Worm (Caenorhabditis elegans): ENCODE measurements around the gene tdp-1.

tdp-1 gene

ce11 chrII:9000331-9000730, 2.7 kb downstream of the tdp-1 start, which contains the start of gene F44G4.5:
Gene F44G4.5 (minus strand): TSS chrII:9000431.
- no peak for TF ChIP-seq cog-1 (tag; optimal IDR thresholded peaks at IDR 0.05)
- TF ChIP-seq klf-2 (GFP tag; conservative IDR thresholded peaks at IDR 0.05), result no peak
- no peak for TF ChIP-seq ztf-29 (GFP tag; IDR thresholded peaks at IDR 0.05)
- TF ChIP-seq T22C8.4 (GFP tag; IDR thresholded peaks at IDR 0.05), result no peak
- no peak for TF ChIP-seq med-1 (GFP tag; optimal IDR thresholded peaks at IDR 0.05; ENCODE audit: insufficient read depth)
- no peak for TF ChIP-seq ztf-23 (GFP tag; IDR thresholded peaks at IDR 0.05)
- TF ChIP-seq tab-1 (GFP tag; IDR thresholded peaks at IDR 0.05), result no peak
- TF ChIP-seq ref-1 (GFP tag; conservative IDR thresholded peaks at IDR 0.05), result no peak
- no peak for TF ChIP-seq flt-1 (GFP tag; IDR thresholded peaks at IDR 0.05)

ce11 chrII:9001743-9002222, 4.2 kb downstream of the tdp-1 start, which contains the start of gene F44G4.6:
Gene F44G4.6 (minus strand): TSS chrII:9001793.
- TF ChIP-seq klf-2 (GFP tag; conservative IDR thresholded peaks at IDR 0.05) (no peak), ref-1 (GFP tag; conservative IDR thresholded peaks at IDR 0.05) (no peak), flt-1 (GFP tag; IDR thresholded peaks at IDR 0.05) (no peak), tab-1 (GFP tag; IDR thresholded peaks at IDR 0.05) (no peak), cog-1 (tag; optimal IDR thresholded peaks at IDR 0.05) (no peak), ztf-29 (GFP tag; IDR thresholded peaks at IDR 0.05) (no peak), med-1 (GFP tag; optimal IDR thresholded peaks at IDR 0.05; ENCODE audit: insufficient read depth) (no peak), T22C8.4 (GFP tag; IDR thresholded peaks at IDR 0.05) (no peak), ztf-23 (GFP tag; IDR thresholded peaks at IDR 0.05) (no peak)

DNA sequence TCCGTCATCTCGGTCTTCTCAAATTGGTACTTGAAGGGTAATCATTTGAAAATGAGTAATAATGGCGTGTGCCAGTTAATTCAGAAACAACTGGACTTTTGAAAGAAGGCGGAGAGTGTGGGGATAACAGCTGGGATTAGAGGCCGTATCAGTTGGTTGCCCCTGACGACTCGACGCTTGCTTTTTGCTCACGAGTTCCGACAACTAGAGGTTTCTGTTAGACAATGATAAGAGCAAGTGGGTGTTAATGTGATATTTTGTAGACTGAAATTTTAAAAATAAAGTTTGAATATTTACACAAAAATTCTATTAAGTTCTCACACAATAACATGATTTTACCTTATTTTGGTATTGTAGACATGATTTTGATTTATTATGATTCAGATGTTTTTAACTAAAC, 7.4 kb downstream of the tdp-1 start, which contains the start of gene F44G4.7:
F44G4.7 (minus strand) TSS at position 101 of the 400 bp plus-strand sequence.
- no peak for TF ChIP-seq med-1 (GFP tag; optimal IDR thresholded peaks at IDR 0.05; ENCODE audit: insufficient read depth)
- TF ChIP-seq klf-2 (GFP tag; conservative IDR thresholded peaks at IDR 0.05), result no peak
- TF ChIP-seq ztf-29 (GFP tag; IDR thresholded peaks at IDR 0.05), result no peak
- no peak for TF ChIP-seq cog-1 (tag; optimal IDR thresholded peaks at IDR 0.05)
- no peak for TF ChIP-seq tab-1 (GFP tag; IDR thresholded peaks at IDR 0.05)
- TF ChIP-seq flt-1 (GFP tag; IDR thresholded peaks at IDR 0.05), result no peak
- no peak for TF ChIP-seq ref-1 (GFP tag; conservative IDR thresholded peaks at IDR 0.05)
- TF ChIP-seq ztf-23 (GFP tag; IDR thresholded peaks at IDR 0.05), result no peak
- TF ChIP-seq T22C8.4 (GFP tag; IDR thresholded peaks at IDR 0.05), result no peak

DNA sequence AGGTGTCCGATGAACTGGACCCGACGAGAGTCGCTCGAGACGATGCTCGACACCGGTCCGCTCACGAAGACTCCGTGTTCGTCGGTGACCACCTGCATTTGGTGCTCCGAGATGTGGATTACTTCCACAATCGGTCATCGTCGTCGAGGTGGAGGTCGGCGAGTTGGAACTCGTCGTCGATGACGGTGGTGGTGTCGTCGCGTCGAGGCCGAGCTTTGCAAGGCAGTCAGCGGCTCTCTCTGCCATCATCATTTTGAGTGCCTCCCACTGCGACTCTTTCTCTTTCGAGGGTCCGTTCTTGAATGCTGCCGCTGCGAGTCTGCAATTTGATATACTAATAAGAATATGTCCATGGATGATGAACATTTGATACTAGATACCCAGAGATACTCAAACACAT, 10.1 kb downstream of the tdp-1 start:
- TF ChIP-seq T22C8.4 (GFP tag; IDR thresholded peaks at IDR 0.05) (no peak), ztf-23 (GFP tag; IDR thresholded peaks at IDR 0.05) (no peak), tab-1 (GFP tag; IDR thresholded peaks at IDR 0.05) (no peak), ztf-29 (GFP tag; IDR thresholded peaks at IDR 0.05) (no peak), klf-2 (GFP tag; conservative IDR thresholded peaks at IDR 0.05) (no peak), med-1 (GFP tag; optimal IDR thresholded peaks at IDR 0.05; ENCODE audit: insufficient read depth) (no peak), ref-1 (GFP tag; conservative IDR thresholded peaks at IDR 0.05) (no peak), cog-1 (tag; optimal IDR thresholded peaks at IDR 0.05) (no peak), flt-1 (GFP tag; IDR thresholded peaks at IDR 0.05) (no peak)

- no peak for TF ChIP-seq ztf-29 (GFP tag; IDR thresholded peaks at IDR 0.05)
- TF ChIP-seq klf-2 (GFP tag; conservative IDR thresholded peaks at IDR 0.05), result no peak
- TF ChIP-seq ref-1 (GFP tag; conservative IDR thresholded peaks at IDR 0.05), result no peak
- TF ChIP-seq T22C8.4 (GFP tag; IDR thresholded peaks at IDR 0.05), result no peak
- TF ChIP-seq cog-1 (tag; optimal IDR thresholded peaks at IDR 0.05), result no peak
Observed at ce11 chrII:9009976-9010702, 12.5 kb downstream of the tdp-1 start.

DNA sequence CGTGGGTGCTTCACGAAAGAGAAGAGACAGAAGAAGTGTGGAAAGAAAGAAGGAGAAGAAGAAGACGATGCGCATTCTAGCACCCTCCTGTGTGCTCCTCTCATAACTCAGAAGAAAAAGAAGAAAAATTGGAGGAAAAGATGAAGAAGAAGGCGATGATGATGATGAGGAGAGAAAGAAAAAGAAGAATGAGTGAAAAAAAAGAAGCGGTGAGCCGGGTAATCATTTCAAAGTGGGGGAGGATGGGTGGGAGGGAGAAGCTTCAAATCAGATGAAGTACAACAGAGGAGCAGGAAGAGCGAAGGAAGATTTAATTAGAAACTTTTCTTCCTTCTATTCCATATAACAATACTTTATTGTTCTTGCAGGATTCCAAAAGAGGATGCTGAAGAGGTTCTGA, 13.1 kb downstream of the tdp-1 start:
- TF ChIP-seq T22C8.4 (GFP tag; IDR thresholded peaks at IDR 0.05) (no peak), ref-1 (GFP tag; conservative IDR thresholded peaks at IDR 0.05) (no peak), ztf-23 (GFP tag; IDR thresholded peaks at IDR 0.05) (no peak), tab-1 (GFP tag; IDR thresholded peaks at IDR 0.05) (no peak)

DNA sequence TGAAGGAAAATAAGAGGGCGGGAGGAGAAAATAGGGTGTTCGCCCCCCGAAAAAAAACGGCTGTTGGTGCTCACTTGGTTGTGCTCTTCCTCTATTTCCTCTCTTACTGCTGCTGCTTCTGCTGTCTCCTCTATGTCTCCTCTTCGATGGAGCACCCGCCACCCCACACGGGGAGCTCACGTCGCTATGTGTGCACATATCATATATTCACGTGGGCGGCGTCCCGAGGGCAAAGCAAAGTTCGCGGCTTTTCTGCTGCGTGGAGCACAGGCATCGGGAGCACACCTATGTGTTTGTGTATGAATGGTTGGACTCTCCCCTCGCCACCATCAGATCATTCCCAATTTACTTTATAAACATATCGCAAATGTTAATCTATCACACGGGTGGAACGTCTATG, 15.7 kb downstream of the tdp-1 start:
- TF ChIP-seq med-1 (GFP tag; optimal IDR thresholded peaks at IDR 0.05; ENCODE audit: insufficient read depth) (no peak), ztf-23 (GFP tag; IDR thresholded peaks at IDR 0.05) (0 out of 2 replicates have a peak, but pooled peaks have one; percentile 34)

DNA sequence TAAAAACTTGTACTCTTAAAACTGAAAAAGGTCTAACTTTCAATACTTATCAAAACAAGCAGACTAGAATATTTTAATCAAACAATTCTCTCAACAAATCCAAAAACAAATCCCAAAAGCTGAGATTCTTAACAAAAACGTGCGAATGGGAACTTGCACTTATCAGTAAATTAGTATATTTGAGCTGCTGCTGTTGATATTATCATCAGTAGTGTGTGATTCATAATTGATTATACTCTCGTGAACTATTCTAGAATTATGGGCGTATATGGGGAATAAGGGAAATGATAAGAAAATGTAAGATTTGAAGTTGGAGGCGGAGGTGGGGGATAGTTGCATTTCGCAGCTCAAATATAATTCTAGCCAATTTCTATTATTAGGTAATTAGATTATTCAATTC, 16.6 kb downstream of the tdp-1 start:
- TF ChIP-seq flt-1 (GFP tag; IDR thresholded peaks at IDR 0.05), result no peak
- no peak for TF ChIP-seq med-1 (GFP tag; optimal IDR thresholded peaks at IDR 0.05; ENCODE audit: insufficient read depth)
- TF ChIP-seq klf-2 (GFP tag; conservative IDR thresholded peaks at IDR 0.05), result no peak
- no peak for TF ChIP-seq cog-1 (tag; optimal IDR thresholded peaks at IDR 0.05)
- no peak for TF ChIP-seq ztf-23 (GFP tag; IDR thresholded peaks at IDR 0.05)
- TF ChIP-seq T22C8.4 (GFP tag; IDR thresholded peaks at IDR 0.05), result no peak
- TF ChIP-seq ztf-29 (GFP tag; IDR thresholded peaks at IDR 0.05), result no peak
- TF ChIP-seq ref-1 (GFP tag; conservative IDR thresholded peaks at IDR 0.05), result no peak
- no peak for TF ChIP-seq tab-1 (GFP tag; IDR thresholded peaks at IDR 0.05)

DNA sequence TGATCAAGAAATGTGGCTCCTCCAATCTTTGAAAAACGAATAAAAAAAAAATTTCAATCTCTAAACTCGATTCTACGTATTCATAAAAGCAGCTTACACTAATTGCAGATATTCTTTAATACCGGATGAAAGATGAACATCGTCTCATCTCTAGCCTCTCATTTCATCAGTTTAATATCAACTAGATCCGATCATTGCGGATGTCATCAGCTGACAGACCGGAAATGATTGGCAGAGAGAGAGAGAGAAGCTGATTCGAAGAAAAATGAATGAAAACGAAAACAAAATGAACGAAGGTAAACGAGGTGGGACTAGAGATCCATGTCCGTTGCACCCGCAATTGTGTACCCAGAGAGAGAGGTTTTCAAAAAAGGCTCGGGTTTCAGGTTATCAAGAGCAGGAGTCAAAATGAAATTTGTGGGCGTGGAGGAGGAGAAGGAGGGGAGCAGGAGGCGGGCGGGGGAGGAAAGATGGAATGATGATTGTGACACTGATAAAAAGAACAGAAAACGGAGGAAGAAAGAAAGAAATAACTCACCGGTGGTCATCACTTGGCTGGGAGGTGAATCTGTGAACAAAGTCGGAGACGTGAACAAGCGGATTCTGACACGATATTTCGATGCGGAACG, 17.4 kb downstream of the tdp-1 start:
- TF ChIP-seq ref-1 (GFP tag; conservative IDR thresholded peaks at IDR 0.05), result no peak
- TF ChIP-seq tab-1 (GFP tag; IDR thresholded peaks at IDR 0.05), result no peak
- TF ChIP-seq ztf-29 (GFP tag; IDR thresholded peaks at IDR 0.05), result no peak
- TF ChIP-seq med-1 (GFP tag; optimal IDR thresholded peaks at IDR 0.05; ENCODE audit: insufficient read depth), result no peak
- no peak for TF ChIP-seq cog-1 (tag; optimal IDR thresholded peaks at IDR 0.05)
- no peak for TF ChIP-seq flt-1 (GFP tag; IDR thresholded peaks at IDR 0.05)
- no peak for TF ChIP-seq ztf-23 (GFP tag; IDR thresholded peaks at IDR 0.05)
- no peak for TF ChIP-seq T22C8.4 (GFP tag; IDR thresholded peaks at IDR 0.05)
- TF ChIP-seq klf-2 (GFP tag; conservative IDR thresholded peaks at IDR 0.05), result no peak

Data from whole organism, midembryonic.